Fruit fly (Drosophila melanogaster): Measurements from ENCODE around the gene Tango14.
A peak's percentile ranks its signal among the peaks of the same experiment; 100 is the strongest.

Tango14 gene

dm6 chr2L:1158519-1159319 lies at the start of gene Tango14 (continued):
- no peak for TF ChIP-seq CG16815 (GFP tag; optimal IDR thresholded peaks at IDR 0.05)

dm6 chr2L:1112641-1113040 lies 45.8 kb upstream of the Tango14 start, which contains the start of gene CG14340:
CG14340 (plus strand) TSS chr2L:1112941.
- TF ChIP-seq Pdp1 (GFP tag; optimal IDR thresholded peaks at IDR 0.05): no peak
- no peak for TF ChIP-seq Myb (GFP tag; optimal IDR thresholded peaks at IDR 0.05)
- TF ChIP-seq lab (GFP tag; optimal IDR thresholded peaks at IDR 0.05): no peak
- no peak for TF ChIP-seq danr (GFP tag; IDR thresholded peaks at IDR 0.05)
- no peak for TF ChIP-seq CG9215 (GFP tag; IDR thresholded peaks at IDR 0.05)
- no peak for TF ChIP-seq wek (GFP tag; optimal IDR thresholded peaks at IDR 0.05)
- no peak for TF ChIP-seq CG9437 (GFP tag; optimal IDR thresholded peaks at IDR 0.05)
- no peak for TF ChIP-seq Dll (GFP tag; IDR thresholded peaks at IDR 0.05; ENCODE audit: partially characterized antibody)
- no peak for TF ChIP-seq Hr78 (GFP tag; optimal IDR thresholded peaks at IDR 0.05)
- no peak for TF ChIP-seq zen (tag; optimal IDR thresholded peaks at IDR 0.05)
- TF ChIP-seq Dref (GFP tag; IDR thresholded peaks at IDR 0.05): no peak
- TF ChIP-seq unc-4 (GFP tag; IDR thresholded peaks at IDR 0.05; ENCODE audit: partially characterized antibody): no peak
- TF ChIP-seq ro (GFP tag; IDR thresholded peaks at IDR 0.05): no peak
- no peak for TF ChIP-seq shn (GFP tag; optimal IDR thresholded peaks at IDR 0.05)
- no peak for TF ChIP-seq CG7271 (tag; optimal IDR thresholded peaks at IDR 0.05)

- TF ChIP-seq CG34376 (GFP tag; optimal IDR thresholded peaks at IDR 0.05): peak; percentile 13
- TF ChIP-seq odd (GFP tag; optimal IDR thresholded peaks at IDR 0.05): no peak
- TF ChIP-seq corto (GFP tag; optimal IDR thresholded peaks at IDR 0.05): no peak
- peak; percentile 49 for TF ChIP-seq CG32532 (GFP tag; IDR thresholded peaks at IDR 0.05)
- TF ChIP-seq HmgD (GFP tag; optimal IDR thresholded peaks at IDR 0.05): no peak
- no peak for TF ChIP-seq prd (optimal IDR thresholded peaks at IDR 0.05)
- TF ChIP-seq prd (GFP tag; IDR thresholded peaks at IDR 0.05): no peak
- peak; percentile 40 for TF ChIP-seq cwo (GFP tag; optimal IDR thresholded peaks at IDR 0.05)
- TF ChIP-seq CG9876 (GFP tag; optimal IDR thresholded peaks at IDR 0.05): no peak
- no peak for TF ChIP-seq CG12071 (GFP tag; optimal IDR thresholded peaks at IDR 0.05)
- peak; percentile 36 for TF ChIP-seq exex (tag; optimal IDR thresholded peaks at IDR 0.05)
- no peak for TF ChIP-seq CG11560 (tag; IDR thresholded peaks at IDR 0.05)
- 0 out of 2 replicates have a peak, but pooled peaks have one; percentile 11 for TF ChIP-seq rib (GFP tag; IDR thresholded peaks at IDR 0.05)
- TF ChIP-seq gt (GFP tag; IDR thresholded peaks at IDR 0.05): no peak
- peak; percentile 32 for TF ChIP-seq lab (GFP tag; optimal IDR thresholded peaks at IDR 0.05)
- TF ChIP-seq CG3726 (GFP tag; IDR thresholded peaks at IDR 0.05): no peak
- TF ChIP-seq Dbx (GFP tag; IDR thresholded peaks at IDR 0.05): peak; percentile 51; the same call in 2 of the 3 replicates
- no peak for TF ChIP-seq CG13424 (tag; optimal IDR thresholded peaks at IDR 0.05)
- TF ChIP-seq sug (tag; optimal IDR thresholded peaks at IDR 0.05): peak; percentile 58
- peak; percentile 50 for TF ChIP-seq CG13894 (tag; optimal IDR thresholded peaks at IDR 0.05)
- TF ChIP-seq CG5245 (GFP tag; optimal IDR thresholded peaks at IDR 0.05): no peak
- peak; percentile 26 for TF ChIP-seq sd (tag; optimal IDR thresholded peaks at IDR 0.05)
- no peak for TF ChIP-seq CG7357 (GFP tag; IDR thresholded peaks at IDR 0.05)
- TF ChIP-seq YL-1 (GFP tag; optimal IDR thresholded peaks at IDR 0.05): no peak
- peak; percentile 72 for TF ChIP-seq Med (GFP tag)
- TF ChIP-seq Rx (GFP tag; IDR thresholded peaks at IDR 0.05): no peak
- TF ChIP-seq hbn (GFP tag; IDR thresholded peaks at IDR 0.05; ENCODE audit: partially characterized antibody): no peak
Measured at dm6 chr2L:1114230-1114629, 44.2 kb upstream of the Tango14 start.
